Worm (Caenorhabditis elegans) whole organism, late embryonic: ENCODE measurements around the gene pph-4.2.

Experiments used
- C08G9.2 ChIP-seq: sonication (generic microtip); optimal IDR thresholded peaks from 2 replicates; lab custom pipeline; 2016; ENCODE audit warnings: mild to moderate bottlenecking, missing genetic modification characterization, moderate library complexity, missing compliant biosample characterization
- C38D4.7 ChIP-seq: fragments of 200-800 bp; sonication (Bioruptor generic); optimal IDR thresholded peaks from 2 replicates; lab custom pipeline; 2018; ENCODE audit warnings: mild to moderate bottlenecking, missing genetic modification characterization, moderate library complexity, missing compliant biosample characterization
- K02D7.2 ChIP-seq: sonication (generic microtip); optimal IDR thresholded peaks from 2 replicates; lab custom pipeline; 2017; ENCODE audit warnings: mild to moderate bottlenecking, missing genetic modification characterization, missing compliant biosample characterization
- K09A11.1 ChIP-seq: sonication (generic microtip); optimal IDR thresholded peaks from 2 replicates; lab custom pipeline; 2017; ENCODE audit warnings: antibody characterized with exemption, mild to moderate bottlenecking, missing genetic modification characterization, missing compliant biosample characterization; ENCODE audit not compliant: insufficient read depth
- T23F11.4 ChIP-seq: fragments of 200-800 bp; sonication (Bioruptor generic); optimal IDR thresholded peaks from 2 replicates; lab custom pipeline; 2018; ENCODE audit warnings: mild to moderate bottlenecking, missing genetic modification characterization, missing compliant biosample characterization
- Y22D7AL.16 ChIP-seq: sonication (generic microtip); optimal IDR thresholded peaks from 2 replicates; lab custom pipeline; 2016; ENCODE audit warnings: missing genetic modification characterization, missing compliant biosample characterization
- ahr-1 ChIP-seq: sonication (generic microtip); optimal IDR thresholded peaks from 2 replicates; lab custom pipeline; 2016; ENCODE audit warnings: missing genetic modification characterization, missing compliant biosample characterization
- ama-1 ChIP-seq: fragments of 150-350 bp; optimal IDR thresholded peaks from 2 replicates; lab custom pipeline; 2014
- ceh-14 ChIP-seq: sonication (generic microtip); optimal IDR thresholded peaks from 2 replicates; lab custom pipeline; 2016; ENCODE audit warnings: missing genotype, missing genetic modification characterization, missing compliant biosample characterization
- ceh-18 ChIP-seq: sonication (generic microtip); optimal IDR thresholded peaks from 2 replicates; lab custom pipeline; 2016; ENCODE audit warnings: missing genetic modification characterization, missing compliant biosample characterization
- ceh-19 ChIP-seq: fragments of 200-800 bp; sonication (Bioruptor generic); optimal IDR thresholded peaks from 2 replicates; lab custom pipeline; 2018; ENCODE audit warnings: mild to moderate bottlenecking, missing genetic modification characterization, missing compliant biosample characterization
- ceh-30 ChIP-seq: fragments of 150-350 bp; optimal IDR thresholded peaks from 2 replicates; lab custom pipeline; 2014; ENCODE audit warnings: missing biosample characterization, missing genetic modification characterization
- ceh-31 ChIP-seq: sonication (generic microtip); optimal IDR thresholded peaks from 2 replicates; lab custom pipeline; 2016; ENCODE audit warnings: missing genetic modification characterization, missing compliant biosample characterization
- ceh-34 ChIP-seq: sonication (generic microtip); optimal IDR thresholded peaks from 2 replicates; lab custom pipeline; 2016; ENCODE audit warnings: mild to moderate bottlenecking, missing genetic modification characterization, missing compliant biosample characterization
- ceh-45 ChIP-seq: fragments of 200-800 bp; sonication (Bioruptor generic); IDR thresholded peaks from 2 replicates; pipeline ENCODE4 v1.3.6; 2022; ENCODE audit warnings: missing genetic modification reagents, missing genetic modification characterization, missing compliant biosample characterization
- ceh-48 ChIP-seq: sonication (generic microtip); optimal IDR thresholded peaks from 2 replicates; lab custom pipeline; 2016; ENCODE audit warnings: missing genetic modification characterization, inconsistent platforms, missing compliant biosample characterization
- ceh-6 ChIP-seq: fragments of 200-800 bp; sonication (Bioruptor generic); optimal IDR thresholded peaks from 2 replicates; lab custom pipeline; 2018; ENCODE audit warnings: mild to moderate bottlenecking, missing genetic modification characterization, missing compliant biosample characterization
- elt-2 ChIP-seq: sonication (generic microtip); optimal IDR thresholded peaks from 2 replicates; lab custom pipeline; 2016; ENCODE audit warnings: missing genetic modification reagents, missing genetic modification characterization, missing compliant biosample characterization
- ets-4 ChIP-seq: sonication (generic microtip); optimal IDR thresholded peaks from 2 replicates; lab custom pipeline; 2016; ENCODE audit warnings: missing genetic modification characterization, missing compliant biosample characterization
- eyg-1 ChIP-seq: sonication (generic microtip); optimal IDR thresholded peaks from 2 replicates; lab custom pipeline; 2016; ENCODE audit warnings: missing genotype, missing genetic modification characterization, missing compliant biosample characterization
- fax-1 ChIP-seq: sonication (generic microtip); optimal IDR thresholded peaks from 2 replicates; lab custom pipeline; 2016; ENCODE audit warnings: missing genotype, missing genetic modification characterization, missing compliant biosample characterization
- fkh-10 ChIP-seq: fragments of 150-350 bp; optimal IDR thresholded peaks from 2 replicates; lab custom pipeline; 2014; ENCODE audit warnings: missing biosample characterization, missing genetic modification reagents, missing genetic modification characterization
- fkh-6 ChIP-seq: sonication (generic microtip); optimal IDR thresholded peaks from 2 replicates; lab custom pipeline; 2016; ENCODE audit warnings: missing genetic modification characterization, missing compliant biosample characterization
- gmeb-2 ChIP-seq: sonication (generic microtip); optimal IDR thresholded peaks from 2 replicates; lab custom pipeline; 2016; ENCODE audit warnings: missing genetic modification characterization, inconsistent platforms, missing compliant biosample characterization
- hlh-13 ChIP-seq: fragments of 200-800 bp; sonication (Bioruptor generic); optimal IDR thresholded peaks from 2 replicates; lab custom pipeline; 2018; ENCODE audit warnings: mild to moderate bottlenecking, missing genetic modification characterization, missing compliant biosample characterization
- hlh-15 ChIP-seq: sonication (generic microtip); optimal IDR thresholded peaks from 2 replicates; lab custom pipeline; 2016; ENCODE audit warnings: missing genetic modification characterization, missing compliant biosample characterization
- hlh-30 ChIP-seq: sonication (generic microtip); optimal IDR thresholded peaks from 2 replicates; lab custom pipeline; 2017; ENCODE audit warnings: antibody characterized with exemption, missing genetic modification characterization, missing compliant biosample characterization; ENCODE audit not compliant: insufficient read depth
- hlh-6 ChIP-seq: sonication (generic microtip); optimal IDR thresholded peaks from 2 replicates; lab custom pipeline; 2016; ENCODE audit warnings: missing genotype, missing genetic modification characterization, missing compliant biosample characterization
- hlh-8 ChIP-seq: sonication (generic microtip); optimal IDR thresholded peaks from 2 replicates; lab custom pipeline; 2016; ENCODE audit warnings: missing genotype, missing genetic modification characterization, missing compliant biosample characterization
- lim-6 ChIP-seq: sonication (generic microtip); optimal IDR thresholded peaks from 2 replicates; lab custom pipeline; 2016; ENCODE audit warnings: missing genetic modification characterization, missing compliant biosample characterization
- lin-11 ChIP-seq: fragments of 200-800 bp; sonication (Bioruptor generic); optimal IDR thresholded peaks from 2 replicates; lab custom pipeline; 2018; ENCODE audit warnings: mild to moderate bottlenecking, missing genetic modification characterization, missing compliant biosample characterization
- madf-2 ChIP-seq: sonication (generic microtip); optimal IDR thresholded peaks from 2 replicates; lab custom pipeline; 2017; ENCODE audit warnings: missing genetic modification characterization, missing compliant biosample characterization
- mec-3 ChIP-seq: sonication (generic microtip); optimal IDR thresholded peaks from 2 replicates; lab custom pipeline; 2016; ENCODE audit warnings: borderline replicate concordance, missing genetic modification characterization, missing compliant biosample characterization
- nhr-11 ChIP-seq: fragments of 150-350 bp; optimal IDR thresholded peaks from 2 replicates; lab custom pipeline; 2014; ENCODE audit warnings: missing biosample characterization, missing genetic modification characterization
- nhr-232 ChIP-seq: sonication (generic microtip); optimal IDR thresholded peaks from 2 replicates; lab custom pipeline; 2016; ENCODE audit warnings: missing genetic modification characterization, missing compliant biosample characterization
- npax-4 ChIP-seq: sonication (generic microtip); optimal IDR thresholded peaks from 2 replicates; lab custom pipeline; 2016; ENCODE audit warnings: missing genetic modification characterization, missing compliant biosample characterization
- odd-2 ChIP-seq: sonication (generic microtip); optimal IDR thresholded peaks from 2 replicates; lab custom pipeline; 2017; ENCODE audit warnings: antibody characterized with exemption, mild to moderate bottlenecking, missing genetic modification characterization, missing compliant biosample characterization
- pag-3 ChIP-seq: sonication (generic microtip); optimal IDR thresholded peaks from 2 replicates; lab custom pipeline; 2016; ENCODE audit warnings: missing compliant biosample characterization, missing genetic modification characterization, borderline replicate concordance
- pax-1 ChIP-seq: fragments of 150-350 bp; optimal IDR thresholded peaks from 2 replicates; lab custom pipeline; 2014; ENCODE audit warnings: missing biosample characterization, missing genetic modification characterization
- pha-2 ChIP-seq: sonication (generic microtip); optimal IDR thresholded peaks from 2 replicates; lab custom pipeline; 2017; ENCODE audit warnings: mild to moderate bottlenecking, missing genetic modification characterization, missing compliant biosample characterization
- pha-4 ChIP-seq: fragments of 150-350 bp; optimal IDR thresholded peaks from 2 replicates; lab custom pipeline; 2018; ENCODE audit warnings: missing biosample characterization, missing genetic modification reagents, missing genetic modification characterization
- ref-2 ChIP-seq: sonication (generic microtip); optimal IDR thresholded peaks from 2 replicates; lab custom pipeline; 2016; ENCODE audit warnings: missing genetic modification characterization, missing compliant biosample characterization
- rnt-1 ChIP-seq: sonication (generic microtip); optimal IDR thresholded peaks from 2 replicates; lab custom pipeline; 2016; ENCODE audit warnings: missing genetic modification characterization, missing compliant biosample characterization
- sdc-2 ChIP-seq: sonication (generic microtip); optimal IDR thresholded peaks from 2 replicates; lab custom pipeline; 2016; ENCODE audit warnings: missing genotype, missing genetic modification characterization, missing compliant biosample characterization
- syd-9 ChIP-seq: sonication (generic microtip); optimal IDR thresholded peaks from 2 replicates; lab custom pipeline; 2016; ENCODE audit warnings: mild to moderate bottlenecking, missing genetic modification characterization, moderate library complexity, missing compliant biosample characterization
- tbx-2 ChIP-seq: sonication (generic microtip); optimal IDR thresholded peaks from 2 replicates; lab custom pipeline; 2016; ENCODE audit warnings: missing genetic modification characterization, missing compliant biosample characterization
- tbx-7 ChIP-seq: sonication (generic microtip); optimal IDR thresholded peaks from 2 replicates; lab custom pipeline; 2016; ENCODE audit warnings: missing genotype, missing genetic modification characterization, missing compliant biosample characterization
- ttx-3 ChIP-seq: sonication (generic microtip); optimal IDR thresholded peaks from 2 replicates; lab custom pipeline; 2016; ENCODE audit warnings: missing genetic modification reagents, missing genetic modification characterization, missing compliant biosample characterization
- unc-3 ChIP-seq, 2 experiments: fragments of 200-800 bp in 1 of 2; sonication (Bioruptor generic) in 1 of 2; sonication (generic microtip) in 1 of 2; conservative IDR thresholded peaks in 1 of 2; optimal IDR thresholded peaks in 1 of 2; 2 replicates each; pipeline versions ENCODE4 v1.3.6 to Lab custom; 2016 to 2022; ENCODE audit warnings: missing compliant biosample characterization in 2 of 2, missing genetic modification characterization in 2 of 2, missing genetic modification reagents in 1 of 2
- unc-42 ChIP-seq: sonication (generic microtip); optimal IDR thresholded peaks from 2 replicates; lab custom pipeline; 2016; ENCODE audit warnings: missing genotype, missing genetic modification characterization, missing compliant biosample characterization
- unc-55 ChIP-seq: sonication (generic microtip); optimal IDR thresholded peaks from 2 replicates; lab custom pipeline; 2017; ENCODE audit warnings: missing biosample characterization, missing genetic modification reagents, missing genetic modification characterization
- unc-86 ChIP-seq: sonication (generic microtip); optimal IDR thresholded peaks from 2 replicates; lab custom pipeline; 2016; ENCODE audit warnings: missing genetic modification characterization, missing compliant biosample characterization
- ztf-16 ChIP-seq: sonication (generic microtip); optimal IDR thresholded peaks from 2 replicates; lab custom pipeline; 2017; ENCODE audit warnings: missing genetic modification characterization, missing compliant biosample characterization

Gene pph-4.2

ce11 chrIII:12351301-12351700 lies 25.7 kb downstream of the pph-4.2 start, which contains the start of the genes pph-4.1 and Y75B8A.31:
pph-4.1 (minus strand) TSS chrIII:12351336.
Y75B8A.31 (plus strand) TSS chrIII:12351642.
- TF ChIP-seq pha-4 (tag; lab: Kevin White, UChicago) (no peak), hlh-13 (GFP tag; lab: Kevin White, UChicago) (no peak), elt-2 (peak; percentile 77), ceh-48 (tag; lab: Kevin White, UChicago) (no peak), ceh-18 (tag; lab: Kevin White, UChicago) (peak; percentile 60), Y22D7AL.16 (tag; lab: Kevin White, UChicago) (no peak), ceh-45 (GFP tag; lab: Robert Waterston, UW) (no peak), lin-11 (tag; lab: Kevin White, UChicago) (peak; percentile 8), T23F11.4 (GFP tag; lab: Kevin White, UChicago) (no peak), unc-55 (GFP tag; lab: Kevin White, UChicago) (no peak), hlh-6 (no peak), mec-3 (tag; lab: Kevin White, UChicago) (peak; percentile 81), ceh-34 (peak; percentile 58), fax-1 (peak; percentile 77), ceh-14 (peak; percentile 71), ceh-30 (tag; lab: Kevin White, UChicago) (no peak), fkh-6 (tag; lab: Kevin White, UChicago) (peak; percentile 27), ceh-6 (GFP tag; lab: Kevin White, UChicago) (no peak), C38D4.7 (GFP tag; lab: Kevin White, UChicago) (no peak), pha-2 (tag; lab: Kevin White, UChicago) (peak; percentile 16), ama-1 (lab: Kevin White, UChicago) (no peak), nhr-11 (tag; lab: Kevin White, UChicago) (no peak), hlh-30 (no peak), fkh-10 (no peak), hlh-8 (tag; lab: Kevin White, UChicago) (peak; percentile 83), K02D7.2 (tag; lab: Kevin White, UChicago) (no peak), ahr-1 (peak; percentile 35), ceh-31 (tag; lab: Kevin White, UChicago) (peak; percentile 95), K09A11.1 (no peak), eyg-1 (peak; percentile 36), rnt-1 (tag; lab: Kevin White, UChicago) (peak; percentile 67), madf-2 (tag; lab: Kevin White, UChicago) (no peak), lim-6 (tag; lab: Kevin White, UChicago) (peak; percentile 65), unc-42 (tag; lab: Kevin White, UChicago) (peak; percentile 69), sdc-2 (tag; lab: Kevin White, UChicago) (no peak), ceh-19 (GFP tag; lab: Kevin White, UChicago) (no peak), pax-1 (tag; lab: Kevin White, UChicago) (peak; percentile 15), unc-3 (GFP tag; conservative IDR thresholded peaks at IDR 0.05; lab: Robert Waterston, UW) (peak; percentile 35; the same call in 1 of the 2 replicates), unc-3 (tag; optimal IDR thresholded peaks at IDR 0.05; lab: Kevin White, UChicago) (peak; percentile 49), C08G9.2 (peak; percentile 93), tbx-7 (tag; lab: Kevin White, UChicago) (peak; percentile 82), odd-2 (tag; lab: Kevin White, UChicago) (no peak), ref-2 (tag; lab: Kevin White, UChicago) (peak; percentile 65), ttx-3 (tag; lab: Kevin White, UChicago) (peak; percentile 19), pag-3 (tag; lab: Kevin White, UChicago) (no peak), ets-4 (tag; lab: Kevin White, UChicago) (peak; percentile 93), ztf-16 (tag; lab: Kevin White, UChicago) (peak; percentile 24), nhr-232 (tag; lab: Kevin White, UChicago) (no peak), syd-9 (tag; lab: Kevin White, UChicago) (peak; percentile 34), npax-4 (tag; lab: Kevin White, UChicago) (no peak), unc-86 (tag; lab: Kevin White, UChicago) (peak; percentile 53), hlh-15 (tag; lab: Kevin White, UChicago) (no peak), tbx-2 (tag; lab: Kevin White, UChicago) (peak; percentile 88), gmeb-2 (tag; lab: Kevin White, UChicago) (no peak)
